Fruit fly (Drosophila melanogaster): ENCODE data around the gene CG7567.

CG7567 gene

DNA sequence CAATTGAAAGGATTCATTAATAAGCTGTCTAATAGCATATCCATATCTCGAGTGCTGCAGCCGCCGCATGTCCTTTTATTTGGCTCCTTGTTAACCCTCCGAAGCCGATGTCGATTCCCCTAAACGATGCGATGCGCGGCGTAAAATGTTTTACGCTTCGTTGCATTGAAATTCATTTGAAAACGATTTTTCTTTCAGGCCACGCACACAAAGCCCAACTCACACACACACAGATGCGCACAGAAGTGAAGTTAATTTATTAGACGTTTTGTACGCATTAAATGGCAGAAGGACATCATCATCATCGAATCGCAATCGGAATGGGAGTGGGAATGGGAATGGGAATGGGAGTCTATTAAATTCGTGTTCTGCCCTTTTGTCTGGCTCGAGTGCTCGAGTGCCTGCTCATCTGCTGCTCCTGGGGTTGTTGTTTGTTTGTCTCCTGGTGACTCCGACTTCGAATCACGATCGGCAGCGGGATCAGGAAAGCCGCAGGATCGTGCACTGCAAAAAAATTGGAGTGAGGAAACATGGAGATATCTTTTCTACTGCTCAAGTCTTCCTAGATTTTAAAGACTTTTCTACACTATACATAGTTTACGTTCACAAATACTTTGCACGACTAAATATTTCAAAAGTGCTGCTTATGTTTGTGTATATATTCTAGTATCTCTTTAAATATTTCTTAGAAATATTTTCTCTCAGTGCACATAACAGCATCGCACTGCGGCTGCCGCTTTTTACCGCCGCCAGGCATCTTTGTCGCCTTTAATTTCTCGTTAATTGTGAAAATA, 46.8 kb downstream of the CG7567 start:
- TF ChIP-seq psq (optimal IDR thresholded peaks at IDR 0.05) (no peak), Myc (optimal IDR thresholded peaks at IDR 0.05) (no peak), Sin3A (optimal IDR thresholded peaks at IDR 0.05) (no peak), insv (optimal IDR thresholded peaks at IDR 0.05) (no peak), ttk (optimal IDR thresholded peaks at IDR 0.05) (no peak), h (optimal IDR thresholded peaks at IDR 0.05) (no peak)

DNA sequence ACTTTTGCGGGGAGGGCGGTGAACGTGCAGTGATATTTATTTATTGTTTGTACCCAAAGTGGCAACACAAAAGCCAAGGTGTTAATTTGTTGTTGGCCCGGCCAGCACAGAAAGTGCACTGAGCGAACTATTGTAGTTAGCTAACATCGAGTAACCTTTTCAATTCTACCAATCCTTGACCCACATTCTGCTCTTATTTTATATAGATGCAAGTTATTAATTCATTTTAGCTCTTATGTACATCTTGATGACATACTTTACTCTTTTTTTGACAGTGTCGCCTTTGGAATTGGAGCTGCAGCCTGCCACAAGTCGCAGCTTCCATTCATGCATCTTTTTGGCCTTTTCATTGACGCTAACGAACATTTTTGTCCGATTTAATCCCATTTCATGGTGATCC, 49.5 kb downstream of the CG7567 start:
- no peak for TF ChIP-seq Sin3A (optimal IDR thresholded peaks at IDR 0.05)
- TF ChIP-seq h (optimal IDR thresholded peaks at IDR 0.05) = no peak
- no peak for TF ChIP-seq ttk (optimal IDR thresholded peaks at IDR 0.05)
- TF ChIP-seq insv (optimal IDR thresholded peaks at IDR 0.05) = no peak
- TF ChIP-seq Myc (optimal IDR thresholded peaks at IDR 0.05) = no peak
- no peak for TF ChIP-seq psq (optimal IDR thresholded peaks at IDR 0.05)

Measured in Kc167 (cell line).